Worm (Caenorhabditis elegans) whole organism, L2 larva: ENCODE data around the gene F32E10.9.

Source experiments
- C34F6.9 ChIP-seq: fragments of 150-350 bp; optimal IDR thresholded peaks from 2 replicates; lab custom pipeline; 2014; ENCODE audit warnings: missing biosample characterization, missing genetic modification characterization
- F13H6.1 ChIP-seq: sonication (generic microtip); optimal IDR thresholded peaks from 2 replicates; lab custom pipeline; 2016; ENCODE audit warnings: missing genetic modification characterization, missing compliant biosample characterization
- R02D3.7 ChIP-seq: fragments of 150-350 bp; optimal IDR thresholded peaks from 2 replicates; lab custom pipeline; 2014; ENCODE audit warnings: missing biosample characterization, missing genetic modification characterization
- Y55F3AM.14 ChIP-seq: fragments of 200-800 bp; sonication (Bioruptor generic); optimal IDR thresholded peaks from 2 replicates; lab custom pipeline; 2018; ENCODE audit warnings: mild to moderate bottlenecking, missing genetic modification characterization, missing compliant biosample characterization
- ZK546.5 ChIP-seq: sonication (generic microtip); optimal IDR thresholded peaks from 2 replicates; lab custom pipeline; 2017; ENCODE audit warnings: missing biosample characterization, missing genetic modification characterization
- alr-1 ChIP-seq: fragments of 150-350 bp; optimal IDR thresholded peaks from 2 replicates; lab custom pipeline; 2014; ENCODE audit warnings: missing biosample characterization, missing genetic modification characterization
- aly-2 ChIP-seq: fragments of 150-350 bp; optimal IDR thresholded peaks from 2 replicates; lab custom pipeline; 2014; ENCODE audit warnings: missing biosample characterization, missing genetic modification characterization
- blmp-1 ChIP-seq: sonication (generic microtip); optimal IDR thresholded peaks from 2 replicates; lab custom pipeline; 2017; ENCODE audit warnings: missing genetic modification characterization, mild to moderate bottlenecking, missing compliant biosample characterization, antibody characterized with exemption, moderate library complexity; ENCODE audit not compliant: insufficient read depth
- ceh-16 ChIP-seq: fragments of 150-350 bp; optimal IDR thresholded peaks from 2 replicates; lab custom pipeline; 2014; ENCODE audit warnings: missing biosample characterization, missing genetic modification characterization
- crh-2 ChIP-seq: sonication (generic microtip); optimal IDR thresholded peaks from 2 replicates; lab custom pipeline; 2017; ENCODE audit warnings: missing biosample characterization, missing genetic modification characterization
- elt-3 ChIP-seq: sonication (generic microtip); optimal IDR thresholded peaks from 2 replicates; lab custom pipeline; 2017; ENCODE audit warnings: missing biosample characterization, missing genetic modification characterization
- fos-1 ChIP-seq: fragments of 150-350 bp; optimal IDR thresholded peaks from 2 replicates; lab custom pipeline; 2014; ENCODE audit warnings: missing biosample characterization, missing genetic modification characterization
- gmeb-1 ChIP-seq: fragments of 150-350 bp; optimal IDR thresholded peaks from 2 replicates; lab custom pipeline; 2014; ENCODE audit warnings: missing biosample characterization, missing genetic modification characterization
- lin-39 ChIP-seq: fragments of 150-350 bp; optimal IDR thresholded peaks from 2 replicates; lab custom pipeline; 2014; ENCODE audit warnings: missing biosample characterization, missing genetic modification reagents, missing genetic modification characterization
- lsy-2 ChIP-seq, 2 experiments: fragments of 150-350 bp in 1 of 2; sonication (generic microtip) in 1 of 2; optimal IDR thresholded peaks; 2 replicates each; lab custom pipeline; 2014 to 2017; ENCODE audit warnings: missing biosample characterization in 2 of 2, missing genetic modification characterization in 2 of 2
- mab-5 ChIP-seq: fragments of 150-350 bp; optimal IDR thresholded peaks from 2 replicates; lab custom pipeline; 2014; ENCODE audit warnings: missing biosample characterization, missing genetic modification characterization
- nhr-10 ChIP-seq: sonication (generic microtip); optimal IDR thresholded peaks from 2 replicates; lab custom pipeline; 2017; ENCODE audit warnings: missing biosample characterization, missing genetic modification characterization
- nhr-129 ChIP-seq: fragments of 150-350 bp; optimal IDR thresholded peaks from 2 replicates; lab custom pipeline; 2014; ENCODE audit warnings: missing biosample characterization, missing genetic modification characterization
- nhr-21 ChIP-seq: fragments of 150-350 bp; optimal IDR thresholded peaks from 2 replicates; lab custom pipeline; 2014; ENCODE audit warnings: missing biosample characterization, missing genetic modification characterization
- nhr-23 ChIP-seq: fragments of 150-350 bp; optimal IDR thresholded peaks from 2 replicates; lab custom pipeline; 2014; ENCODE audit warnings: missing biosample characterization, missing genetic modification reagents, missing genetic modification characterization
- nhr-237 ChIP-seq: fragments of 150-350 bp; optimal IDR thresholded peaks from 2 replicates; lab custom pipeline; 2014; ENCODE audit warnings: missing biosample characterization, missing genetic modification characterization
- nhr-25 ChIP-seq: fragments of 150-350 bp; sonication (generic microtip); optimal IDR thresholded peaks from 3 replicates; lab custom pipeline; 2014; ENCODE audit warnings: missing biosample characterization, missing genetic modification characterization
- sem-4 ChIP-seq: fragments of 150-350 bp; optimal IDR thresholded peaks from 2 replicates; lab custom pipeline; 2014; ENCODE audit warnings: missing biosample characterization, missing genetic modification reagents, missing genetic modification characterization
- sma-3 ChIP-seq: sonication (generic microtip); optimal IDR thresholded peaks from 2 replicates; lab custom pipeline; 2016; ENCODE audit warnings: missing genetic modification reagents, missing genetic modification characterization, missing compliant biosample characterization
- sma-9 ChIP-seq, 2 experiments: fragments of 150-350 bp in 1 of 2; sonication (generic microtip) in 1 of 2; optimal IDR thresholded peaks; 2 replicates each; lab custom pipeline; 2014 to 2016; ENCODE audit warnings: missing genetic modification characterization in 2 of 2, mild to moderate bottlenecking in 1 of 2, missing biosample characterization in 1 of 2, missing compliant biosample characterization in 1 of 2, missing genetic modification reagents in 1 of 2, moderate library complexity in 1 of 2
- unc-55 ChIP-seq: fragments of 150-350 bp; sonication (generic microtip); optimal IDR thresholded peaks from 3 replicates; lab custom pipeline; 2014; ENCODE audit warnings: missing biosample characterization, missing genetic modification reagents, missing genetic modification characterization
- ztf-4 ChIP-seq: fragments of 150-350 bp; optimal IDR thresholded peaks from 2 replicates; lab custom pipeline; 2014; ENCODE audit warnings: missing biosample characterization, missing genetic modification characterization

Gene F32E10.9

ce11 chrIV:7521591-7521990 is 42.2 kb downstream of the F32E10.9 start:
- TF ChIP-seq lin-39 (tag; lab: Kevin White, UChicago): no peak
- TF ChIP-seq, all 48 proteins: peak for 0

- TF ChIP-seq crh-2 (peak; percentile 6), aly-2 (tag; lab: Kevin White, UChicago) (no peak), nhr-21 (tag; lab: Kevin White, UChicago) (no peak), sma-9 (GFP tag; optimal IDR thresholded peaks at IDR 0.05; lab: Kevin White, UChicago) (peak; percentile 7), sma-9 (tag; optimal IDR thresholded peaks at IDR 0.05; lab: Kevin White, UChicago) (no peak)
Observed at ce11 chrIV:7520841-7521240, 42.9 kb downstream of the F32E10.9 start.

ce11 chrIV:7520258-7520657 is 43.5 kb downstream of the F32E10.9 start:
- no peak for TF ChIP-seq sma-3
- peak; percentile 58 for TF ChIP-seq fos-1 (tag; lab: Kevin White, UChicago)

- TF ChIP-seq alr-1 (tag; lab: Kevin White, UChicago) (no peak), nhr-10 (tag; lab: Kevin White, UChicago) (no peak), crh-2 (no peak), mab-5 (tag; lab: Kevin White, UChicago) (no peak), sem-4 (tag; lab: Kevin White, UChicago) (no peak), Y55F3AM.14 (GFP tag; lab: Kevin White, UChicago) (no peak), aly-2 (tag; lab: Kevin White, UChicago) (no peak), nhr-237 (tag; lab: Kevin White, UChicago) (no peak), nhr-23 (tag; lab: Kevin White, UChicago) (no peak), blmp-1 (no peak), R02D3.7 (tag; lab: Kevin White, UChicago) (no peak), ztf-4 (tag; lab: Kevin White, UChicago) (no peak), ZK546.5 (no peak), ceh-16 (tag; lab: Kevin White, UChicago) (no peak)
Observed at ce11 chrIV:7516167-7516566, 47.6 kb downstream of the F32E10.9 start, which contains the start of the genes R05G6.9 and R05G6.3. Gene R05G6.9, minus strand, starts transcription at chrIV:7516267. Gene R05G6.3, plus strand, starts transcription at chrIV:7516552.

ce11 chrIV:7512617-7513233 is 51.0 kb downstream of the F32E10.9 start, which contains the start of the genes plc-4 and R05G6.4:
Gene plc-4, minus strand, starts transcription at chrIV:7512667.
Gene R05G6.4, plus strand, starts transcription at chrIV:7513233.
- TF ChIP-seq R02D3.7 (tag; lab: Kevin White, UChicago) (peak; percentile 81), nhr-25 (tag; lab: Kevin White, UChicago) (peak; percentile 18), nhr-237 (tag; lab: Kevin White, UChicago) (no peak), elt-3 (tag; lab: Kevin White, UChicago) (no peak), nhr-129 (tag; lab: Kevin White, UChicago) (peak; percentile 65), lsy-2 (tag; optimal IDR thresholded peaks at IDR 0.05; lab: Kevin White, UChicago) (peak in 1 of 2 experiments; percentile 55), unc-55 (GFP tag; lab: Kevin White, UChicago) (peak; percentile 49), gmeb-1 (tag; lab: Kevin White, UChicago) (peak; percentile 40), crh-2 (peak; percentile 39), F13H6.1 (tag; lab: Kevin White, UChicago) (peak; percentile 11), C34F6.9 (tag; lab: Kevin White, UChicago) (peak; percentile 61), sma-3 (no peak), sma-9 (GFP tag; optimal IDR thresholded peaks at IDR 0.05; lab: Kevin White, UChicago) (no peak), sma-9 (tag; optimal IDR thresholded peaks at IDR 0.05; lab: Kevin White, UChicago) (no peak)
